Worm (Caenorhabditis elegans): ENCODE measurements around the gene nhr-178.

nhr-178 gene

ce11 chrV:1643886-1644285, 36.1 kb upstream of the nhr-178 start, which contains the start of gene alh-2:
Gene alh-2, plus strand, starts transcription at chrV:1644169.
- TF ChIP-seq snpc-4 (tag; optimal IDR thresholded peaks at IDR 0.05) = no peak
- TF ChIP-seq lin-39 (tag; optimal IDR thresholded peaks at IDR 0.05) = no peak
- TF ChIP-seq nhr-77 (tag; optimal IDR thresholded peaks at IDR 0.05) = no peak
- no peak for TF ChIP-seq egl-5 (tag; optimal IDR thresholded peaks at IDR 0.05)
- no peak for TF ChIP-seq elt-3 (tag; optimal IDR thresholded peaks at IDR 0.05)
- no peak for TF ChIP-seq ceh-16 (tag; optimal IDR thresholded peaks at IDR 0.05)
- no peak for TF ChIP-seq fkh-2 (tag; optimal IDR thresholded peaks at IDR 0.05)
- no peak for TF ChIP-seq mml-1 (tag; optimal IDR thresholded peaks at IDR 0.05)

- no peak for TF ChIP-seq nhr-28 (tag; optimal IDR thresholded peaks at IDR 0.05)
- no peak for TF ChIP-seq lin-15B (tag; optimal IDR thresholded peaks at IDR 0.05)
- no peak for TF ChIP-seq ceh-28 (tag; optimal IDR thresholded peaks at IDR 0.05)
- TF ChIP-seq pha-4 (tag; optimal IDR thresholded peaks at IDR 0.05) = no peak
- TF ChIP-seq nhr-43 (tag; optimal IDR thresholded peaks at IDR 0.05; ENCODE audit: poor library complexity, severe bottlenecking) = no peak
- TF ChIP-seq nhr-11 (tag; optimal IDR thresholded peaks at IDR 0.05) = no peak
- no peak for TF ChIP-seq unc-39 (tag; optimal IDR thresholded peaks at IDR 0.05)
- no peak for TF ChIP-seq egl-27 (tag; optimal IDR thresholded peaks at IDR 0.05)
- no peak for TF ChIP-seq ceh-82 (tag; optimal IDR thresholded peaks at IDR 0.05)
- TF ChIP-seq fkh-10 (GFP tag; optimal IDR thresholded peaks at IDR 0.05) = no peak
- TF ChIP-seq nhr-12 (tag; optimal IDR thresholded peaks at IDR 0.05) = no peak
- no peak for TF ChIP-seq R02D3.7 (tag; optimal IDR thresholded peaks at IDR 0.05)
Measured at ce11 chrV:1642768-1643167, 35.0 kb upstream of the nhr-178 start.

ce11 chrV:1642199-1642598, 34.4 kb upstream of the nhr-178 start, which contains the start of gene Y46H3D.1:
Gene Y46H3D.1, plus strand, starts transcription at chrV:1642499.
- no peak for TF ChIP-seq elt-1 (tag; optimal IDR thresholded peaks at IDR 0.05)
- TF ChIP-seq ztf-11 (tag; optimal IDR thresholded peaks at IDR 0.05) = no peak
- TF ChIP-seq fos-1 (tag; optimal IDR thresholded peaks at IDR 0.05) = no peak
- TF ChIP-seq nhr-67 (tag; optimal IDR thresholded peaks at IDR 0.05) = no peak

- TF ChIP-seq ZK546.5 (tag; optimal IDR thresholded peaks at IDR 0.05) = no peak
- no peak for TF ChIP-seq unc-62 (GFP tag; optimal IDR thresholded peaks at IDR 0.05)
- no peak for TF ChIP-seq lin-15B (tag; optimal IDR thresholded peaks at IDR 0.05)
- no peak for TF ChIP-seq nhr-237 (tag; optimal IDR thresholded peaks at IDR 0.05)
- TF ChIP-seq egl-27 (tag; optimal IDR thresholded peaks at IDR 0.05) = no peak
- no peak for TF ChIP-seq ceh-82 (tag; optimal IDR thresholded peaks at IDR 0.05)
- TF ChIP-seq elt-2 (tag; optimal IDR thresholded peaks at IDR 0.05) = no peak
- TF ChIP-seq nhr-11 (tag; optimal IDR thresholded peaks at IDR 0.05) = no peak
- no peak for TF ChIP-seq skn-1 (tag; optimal IDR thresholded peaks at IDR 0.05)
- no peak for TF ChIP-seq mdl-1 (tag; optimal IDR thresholded peaks at IDR 0.05)
Measured at ce11 chrV:1640008-1640407, 32.3 kb upstream of the nhr-178 start, which contains the start of gene str-221. Gene str-221, plus strand, starts transcription at chrV:1640308.

ce11 chrV:1635859-1636258, 28.1 kb upstream of the nhr-178 start, which contains the start of gene str-222:
Gene str-222, plus strand, starts transcription at chrV:1636159.
- TF ChIP-seq lin-15B (tag; optimal IDR thresholded peaks at IDR 0.05) = no peak
- no peak for TF ChIP-seq nhr-12 (tag; optimal IDR thresholded peaks at IDR 0.05)
- TF ChIP-seq lsy-12 (tag; optimal IDR thresholded peaks at IDR 0.05) = no peak
- no peak for TF ChIP-seq nhr-28 (tag; optimal IDR thresholded peaks at IDR 0.05)
- TF ChIP-seq ama-1 (optimal IDR thresholded peaks at IDR 0.05) = no peak
- TF ChIP-seq aly-2 (tag; optimal IDR thresholded peaks at IDR 0.05) = no peak
- no peak for TF ChIP-seq nhr-25 (tag; optimal IDR thresholded peaks at IDR 0.05)
- TF ChIP-seq daf-12 (tag; optimal IDR thresholded peaks at IDR 0.05) = no peak
- no peak for TF ChIP-seq skn-1 (tag; optimal IDR thresholded peaks at IDR 0.05)
- no peak for TF ChIP-seq nhr-43 (tag; optimal IDR thresholded peaks at IDR 0.05; ENCODE audit: poor library complexity, severe bottlenecking)
- TF ChIP-seq egl-27 (tag; optimal IDR thresholded peaks at IDR 0.05) = no peak
- no peak for TF ChIP-seq pha-4 (tag; optimal IDR thresholded peaks at IDR 0.05)
- TF ChIP-seq ZK546.5 (tag; optimal IDR thresholded peaks at IDR 0.05) = no peak
- TF ChIP-seq ceh-28 (tag; optimal IDR thresholded peaks at IDR 0.05) = no peak
- no peak for TF ChIP-seq lin-39 (tag; optimal IDR thresholded peaks at IDR 0.05)
- no peak for TF ChIP-seq nfya-1 (tag; optimal IDR thresholded peaks at IDR 0.05; ENCODE audit: insufficient read depth)

Measured in whole organism, L3 larva.